Fruit fly (Drosophila melanogaster) whole organism, embryonic: Measurements from ENCODE around the gene CG10286.

ENCODE experiments used
- Asciz ChIP-seq: fragments of 200-800 bp; sonication (Bioruptor generic); optimal IDR thresholded peaks from 2 replicates; lab custom pipeline; 2017; ENCODE audit warnings: missing biosample characterization, mild to moderate bottlenecking, missing genetic modification characterization, missing genetic modification reagents
- Atf-2 ChIP-seq: fragments of 200-800 bp; sonication (Bioruptor generic); optimal IDR thresholded peaks from 2 replicates; lab custom pipeline; 2016; ENCODE audit warnings: missing biosample characterization, missing genetic modification characterization
- Awh ChIP-seq: fragments of 200-800 bp; sonication (Bioruptor generic); IDR thresholded peaks from 2 replicates; pipeline ENCODE4, ENCODE4 v1.3.6; 2022; ENCODE audit warnings: missing biosample characterization, missing genetic modification characterization
- Bgb ChIP-seq: fragments of 200-800 bp; sonication (Bioruptor generic); IDR thresholded peaks from 2 replicates; pipeline ENCODE4 v1.3.6; 2022; ENCODE audit warnings: missing biosample characterization, missing genetic modification characterization; ENCODE audit not compliant: partially characterized antibody
- CG10654 ChIP-seq: fragments of 200-800 bp; sonication (Bioruptor generic); optimal IDR thresholded peaks from 2 replicates; lab custom pipeline; 2016; ENCODE audit warnings: missing biosample characterization, missing genetic modification characterization
- CG11093 ChIP-seq: fragments of 200-800 bp; sonication (Bioruptor generic); IDR thresholded peaks from 3 replicates; pipeline ENCODE4 v1.3.6; 2022; ENCODE audit warnings: missing biosample characterization, missing genetic modification characterization
- CG11247 ChIP-seq: fragments of 200-800 bp; sonication (Bioruptor generic); IDR thresholded peaks from 2 replicates; pipeline ENCODE4 v1.3.6; 2022; ENCODE audit warnings: missing biosample characterization, missing genetic modification characterization
- CG11695 ChIP-seq: fragments of 200-800 bp; sonication (Bioruptor generic); IDR thresholded peaks from 3 replicates; pipeline ENCODE4 v1.3.6; 2022; ENCODE audit warnings: missing biosample characterization, missing genetic modification characterization
- CG11696 ChIP-seq: fragments of 200-800 bp; sonication (Bioruptor generic); IDR thresholded peaks from 2 replicates; pipeline ENCODE4 v1.3.6; 2022; ENCODE audit warnings: missing biosample characterization, missing genetic modification characterization
- CG13123 ChIP-seq: fragments of 200-800 bp; sonication (Bioruptor generic); optimal IDR thresholded peaks from 2 replicates; lab custom pipeline; 2016; ENCODE audit warnings: missing biosample characterization, missing genetic modification characterization
- CG14667 ChIP-seq: fragments of 200-800 bp; sonication (Bioruptor generic); IDR thresholded peaks from 2 replicates; pipeline ENCODE4 v1.3.6; 2022; ENCODE audit warnings: missing biosample characterization, missing genetic modification characterization
- CG17385 ChIP-seq: fragments of 200-800 bp; sonication (Bioruptor generic); optimal IDR thresholded peaks from 3 replicates; lab custom pipeline; 2018; ENCODE audit warnings: missing biosample characterization, mild to moderate bottlenecking, missing genetic modification characterization
- CG18619 ChIP-seq: fragments of 200-800 bp; sonication (Bioruptor generic); optimal IDR thresholded peaks from 3 replicates; lab custom pipeline; 2017; ENCODE audit warnings: missing biosample characterization, mild to moderate bottlenecking, missing genetic modification characterization
- CG2202 ChIP-seq: fragments of 200-800 bp; sonication (Bioruptor generic); optimal IDR thresholded peaks from 2 replicates; lab custom pipeline; 2018; ENCODE audit warnings: missing biosample characterization, mild to moderate bottlenecking, missing genetic modification characterization
- CG2712 ChIP-seq: fragments of 200-800 bp; optimal IDR thresholded peaks from 3 replicates; lab custom pipeline; 2019; ENCODE audit warnings: missing biosample characterization, mild to moderate bottlenecking, missing genetic modification characterization, moderate library complexity
- CG3847 ChIP-seq: fragments of 200-800 bp; sonication (Bioruptor generic); IDR thresholded peaks from 2 replicates; pipeline ENCODE4 v1.3.6; 2022; ENCODE audit warnings: missing biosample characterization, missing genetic modification characterization
- CG4730 ChIP-seq: fragments of 200-800 bp; sonication (Bioruptor generic); IDR thresholded peaks from 2 replicates; pipeline ENCODE4 v1.3.6; 2022; ENCODE audit warnings: missing biosample characterization, missing genetic modification characterization
- CG5953 ChIP-seq: fragments of 200-800 bp; sonication (Bioruptor generic); IDR thresholded peaks from 2 replicates; pipeline ENCODE4 v1.3.6; 2022; ENCODE audit warnings: missing biosample characterization, missing genetic modification characterization
- CG6689 ChIP-seq: fragments of 200-800 bp; sonication (Bioruptor generic); IDR thresholded peaks from 2 replicates; pipeline ENCODE4 v1.3.6; 2022; ENCODE audit warnings: missing biosample characterization, missing genetic modification characterization
- CG7357 ChIP-seq: fragments of 200-800 bp; sonication (Bioruptor generic); IDR thresholded peaks from 3 replicates; pipeline ENCODE4 v1.3.6; 2022; ENCODE audit warnings: missing biosample characterization, missing genetic modification characterization
- CG8089 ChIP-seq: fragments of 200-800 bp; sonication (Bioruptor generic); optimal IDR thresholded peaks from 3 replicates; lab custom pipeline; 2016; ENCODE audit warnings: missing biosample characterization, missing genetic modification characterization
- CG8944 ChIP-seq: fragments of 200-800 bp; sonication (Bioruptor generic); optimal IDR thresholded peaks from 3 replicates; lab custom pipeline; 2016; ENCODE audit warnings: missing biosample characterization, missing genetic modification characterization
- Camta ChIP-seq: fragments of 200-800 bp; sonication (Bioruptor generic); optimal IDR thresholded peaks from 2 replicates; lab custom pipeline; 2016; ENCODE audit warnings: missing biosample characterization, missing genetic modification characterization
- ERR ChIP-seq: fragments of 200-800 bp; sonication (Bioruptor generic); optimal IDR thresholded peaks from 2 replicates; lab custom pipeline; 2016; ENCODE audit warnings: missing biosample characterization, missing genetic modification characterization
- Fer2 ChIP-seq: fragments of 200-800 bp; sonication (Bioruptor generic); optimal IDR thresholded peaks from 2 replicates; lab custom pipeline; 2018; ENCODE audit warnings: missing biosample characterization, mild to moderate bottlenecking, missing genetic modification characterization, moderate library complexity
- Gug ChIP-seq: fragments of 200-800 bp; sonication (Bioruptor generic); IDR thresholded peaks from 4 replicates; pipeline ENCODE4 v1.3.6; 2022; ENCODE audit warnings: missing biosample characterization, missing genetic modification characterization
- Hr78 ChIP-seq, 2 experiments: fragments of 200-800 bp in 1 of 2; fragments of >200 bp in 1 of 2; sonication (Bioruptor generic) in 1 of 2; optimal IDR thresholded peaks; 2 replicates each; lab custom pipeline; 2017 to 2019; ENCODE audit warnings: missing biosample characterization in 2 of 2, missing genetic modification characterization in 2 of 2, mild to moderate bottlenecking in 1 of 2, moderate library complexity in 1 of 2
- Lim3 ChIP-seq: fragments of 200-800 bp; sonication (Bioruptor generic); IDR thresholded peaks from 2 replicates; pipeline ENCODE4 v1.3.6; 2022; ENCODE audit warnings: missing biosample characterization, missing genetic modification characterization
- NC2α ChIP-seq: fragments of 200-800 bp; sonication (Bioruptor generic); optimal IDR thresholded peaks from 2 replicates; lab custom pipeline; 2016; ENCODE audit warnings: missing biosample characterization, missing genetic modification characterization
- NC2β ChIP-seq: fragments of 200-800 bp; sonication (Bioruptor generic); optimal IDR thresholded peaks from 2 replicates; lab custom pipeline; 2016; ENCODE audit warnings: missing biosample characterization, missing genetic modification characterization
- Opbp ChIP-seq: fragments of 200-800 bp; sonication (Bioruptor generic); IDR thresholded peaks from 3 replicates; pipeline ENCODE4 v1.3.6; 2022; ENCODE audit warnings: missing biosample characterization, missing genetic modification characterization; ENCODE audit not compliant: partially characterized antibody
- Taf1 ChIP-seq: fragments of 200-800 bp; sonication (Bioruptor generic); IDR thresholded peaks from 2 replicates; pipeline ENCODE4 v1.3.6; 2022; ENCODE audit warnings: missing biosample characterization, missing genetic modification characterization
- Tbp ChIP-seq: fragments of >200 bp; optimal IDR thresholded peaks from 2 replicates; lab custom pipeline; 2018; ENCODE audit warnings: missing biosample characterization, missing genetic modification characterization
- ase ChIP-seq: fragments of 200-800 bp; sonication (Bioruptor generic); IDR thresholded peaks from 3 replicates; pipeline ENCODE4 v1.3.6; 2022; ENCODE audit warnings: missing biosample characterization, missing genetic modification characterization
- bbx ChIP-seq: fragments of 200-800 bp; sonication (Bioruptor generic); IDR thresholded peaks from 2 replicates; pipeline ENCODE4 v1.3.6; 2022; ENCODE audit warnings: missing biosample characterization, missing genetic modification characterization; ENCODE audit not compliant: partially characterized antibody
- br ChIP-seq: fragments of >200 bp; optimal IDR thresholded peaks from 2 replicates; lab custom pipeline; 2017
- cwo ChIP-seq: fragments of 200-800 bp; sonication (Bioruptor generic); optimal IDR thresholded peaks from 3 replicates; lab custom pipeline; 2017; ENCODE audit warnings: missing biosample characterization, missing genetic modification characterization, mild to moderate bottlenecking, moderate library complexity, missing genetic modification reagents
- dmrt11E ChIP-seq: fragments of 200-800 bp; sonication (Bioruptor generic); optimal IDR thresholded peaks from 3 replicates; lab custom pipeline; 2018; ENCODE audit warnings: missing biosample characterization, mild to moderate bottlenecking, missing genetic modification characterization, moderate library complexity
- esg ChIP-seq: fragments of 200-800 bp; sonication (Bioruptor generic); conservative IDR thresholded peaks from 2 replicates; pipeline ENCODE4 v1.3.6; 2022; ENCODE audit warnings: missing biosample characterization, missing genetic modification characterization
- fd3F ChIP-seq: fragments of 200-800 bp; sonication (Bioruptor generic); optimal IDR thresholded peaks from 2 replicates; lab custom pipeline; 2018; ENCODE audit warnings: missing biosample characterization, mild to moderate bottlenecking, missing genetic modification characterization, moderate library complexity
- gsb-n ChIP-seq: fragments of 200-800 bp; sonication (Bioruptor generic); optimal IDR thresholded peaks from 3 replicates; lab custom pipeline; 2018; ENCODE audit warnings: missing biosample characterization, mild to moderate bottlenecking, missing genetic modification characterization
- h ChIP-seq: fragments of >200 bp; optimal IDR thresholded peaks from 2 replicates; lab custom pipeline; 2017
- kah ChIP-seq: fragments of 200-800 bp; sonication (Bioruptor generic); optimal IDR thresholded peaks from 2 replicates; lab custom pipeline; 2018; ENCODE audit warnings: missing biosample characterization, mild to moderate bottlenecking, missing genetic modification characterization
- maf-S ChIP-seq: fragments of 200-800 bp; sonication (Bioruptor generic); optimal IDR thresholded peaks from 2 replicates; lab custom pipeline; 2016; ENCODE audit warnings: missing biosample characterization, missing genetic modification characterization
- peb ChIP-seq: fragments of 200-800 bp; sonication (Bioruptor generic); IDR thresholded peaks from 2 replicates; pipeline ENCODE4 v1.3.6; 2022; ENCODE audit warnings: missing biosample characterization, missing genetic modification characterization
- psq ChIP-seq: fragments of 200-800 bp; sonication (Bioruptor generic); optimal IDR thresholded peaks from 2 replicates; lab custom pipeline; 2017; ENCODE audit warnings: missing biosample characterization, missing genetic modification characterization
- sd ChIP-seq: fragments of 200-800 bp; sonication (Bioruptor generic); optimal IDR thresholded peaks from 3 replicates; lab custom pipeline; 2018; ENCODE audit warnings: missing biosample characterization, mild to moderate bottlenecking, missing genetic modification characterization, moderate library complexity
- sima ChIP-seq: fragments of 200-800 bp; sonication (Bioruptor generic); optimal IDR thresholded peaks from 2 replicates; lab custom pipeline; 2016; ENCODE audit warnings: missing biosample characterization, missing genetic modification characterization
- stc ChIP-seq: fragments of 200-800 bp; sonication (Bioruptor generic); IDR thresholded peaks from 2 replicates; pipeline ENCODE4 v1.3.6; 2022; ENCODE audit warnings: missing biosample characterization, missing genetic modification characterization
- trh ChIP-seq: fragments of 200-800 bp; sonication (Bioruptor generic); optimal IDR thresholded peaks from 2 replicates; lab custom pipeline; 2016; ENCODE audit warnings: missing biosample characterization, missing genetic modification characterization
- usp ChIP-seq: fragments of >200 bp; optimal IDR thresholded peaks from 2 replicates; lab custom pipeline; 2017; ENCODE audit warnings: missing biosample characterization, missing genetic modification characterization
- wor ChIP-seq: fragments of 200-800 bp; sonication (Bioruptor generic); IDR thresholded peaks from 2 replicates; pipeline ENCODE4 v1.3.6; 2022; ENCODE audit warnings: missing biosample characterization, missing genetic modification characterization

The CG10286 gene

dm6 chr3R:6405674-6406565 is 37.2 kb downstream of the CG10286 start, which contains the start of gene Dmtn (continued):
- TF ChIP-seq CG11247 (GFP tag; lab: Robert Waterston, UW): no peak
- TF ChIP-seq NC2α (GFP tag; lab: Kevin White, UChicago): peak; percentile 24
- TF ChIP-seq h (lab: Kevin White, UChicago): no peak
- peak; percentile 12 for TF ChIP-seq CG18619
- TF ChIP-seq ERR (GFP tag; lab: Kevin White, UChicago): peak; percentile 41
- no peak for TF ChIP-seq wor (GFP tag; lab: Robert Waterston, UW)
- TF ChIP-seq CG11093 (GFP tag; lab: Robert Waterston, UW): no peak
- no peak for TF ChIP-seq Atf-2 (GFP tag; lab: Kevin White, UChicago)
- no peak for TF ChIP-seq sima (GFP tag; lab: Kevin White, UChicago)
- TF ChIP-seq kah (GFP tag; lab: Kevin White, UChicago): no peak
- TF ChIP-seq CG8944 (GFP tag; lab: Kevin White, UChicago): no peak
- TF ChIP-seq CG17385 (GFP tag; lab: Kevin White, UChicago): no peak
- TF ChIP-seq CG8089: no peak
- TF ChIP-seq fd3F (GFP tag; lab: Kevin White, UChicago): no peak
- TF ChIP-seq ase (GFP tag; lab: Robert Waterston, UW): no peak
- TF ChIP-seq NC2β (GFP tag; lab: Kevin White, UChicago): no peak
- peak; percentile 9 for TF ChIP-seq Fer2 (tag; lab: Kevin White, UChicago)
- TF ChIP-seq CG5953: no peak
- no peak for TF ChIP-seq CG2202 (tag; lab: Kevin White, UChicago)
- TF ChIP-seq trh (GFP tag; lab: Kevin White, UChicago): no peak
- TF ChIP-seq stc: no peak
- TF ChIP-seq gsb-n (tag; lab: Kevin White, UChicago): no peak
- no peak for TF ChIP-seq Hr78 (GFP tag; optimal IDR thresholded peaks at IDR 0.05; lab: Kevin White, UChicago)
- peak; percentile 7 for TF ChIP-seq CG10654
- TF ChIP-seq bbx (GFP tag; lab: Robert Waterston, UW): no peak
- TF ChIP-seq Gug: peak; percentile 3; the same call in 1 of the 4 replicates
- no peak for TF ChIP-seq CG11696 (GFP tag; lab: Robert Waterston, UW)
- no peak for TF ChIP-seq Taf1
- TF ChIP-seq Tbp (GFP tag; lab: Kevin White, UChicago): no peak
- TF ChIP-seq peb (GFP tag; lab: Robert Waterston, UW): no peak
- TF ChIP-seq Awh (GFP tag; lab: Robert Waterston, UW): no peak
- TF ChIP-seq CG14667 (GFP tag; lab: Robert Waterston, UW): no peak
- no peak for TF ChIP-seq maf-S (GFP tag; lab: Kevin White, UChicago)
- TF ChIP-seq Bgb (GFP tag; lab: Robert Waterston, UW): no peak
- no peak for TF ChIP-seq psq (GFP tag; lab: Kevin White, UChicago)
- no peak for TF ChIP-seq CG11695 (GFP tag; lab: Robert Waterston, UW)
- no peak for TF ChIP-seq usp
- TF ChIP-seq CG2712: peak; percentile 39
- no peak for TF ChIP-seq esg (GFP tag; lab: Robert Waterston, UW)
- no peak for TF ChIP-seq Opbp (GFP tag; lab: Robert Waterston, UW)
- no peak for TF ChIP-seq CG13123 (GFP tag; lab: Kevin White, UChicago)
- no peak for TF ChIP-seq br (lab: Kevin White, UChicago)
- no peak for TF ChIP-seq cwo (GFP tag; lab: Kevin White, UChicago)
- TF ChIP-seq CG7357 (GFP tag; lab: Robert Waterston, UW): peak; percentile 81
- no peak for TF ChIP-seq Asciz (GFP tag; lab: Kevin White, UChicago)
- no peak for TF ChIP-seq sd (tag; lab: Kevin White, UChicago)
- no peak for TF ChIP-seq Camta (GFP tag; lab: Kevin White, UChicago)
- TF ChIP-seq dmrt11E: no peak
- no peak for TF ChIP-seq Lim3 (GFP tag; lab: Robert Waterston, UW)
- no peak for TF ChIP-seq CG4730 (GFP tag; lab: Robert Waterston, UW)
- no peak for TF ChIP-seq CG6689 (GFP tag; lab: Robert Waterston, UW)
- TF ChIP-seq CG3847 (GFP tag; lab: Robert Waterston, UW): no peak
